Fruit fly (Drosophila melanogaster) whole organism, prepupa: ENCODE results near the gene nompC.

Experiments used
- Blimp-1 ChIP-seq: fragments of 200-800 bp; sonication (Bioruptor generic); optimal IDR thresholded peaks from 3 replicates; lab custom pipeline; 2017; ENCODE audit warnings: missing biosample characterization, missing genetic modification characterization, mild to moderate bottlenecking, moderate library complexity, missing genetic modification reagents
- CG4318 ChIP-seq: fragments of 200-800 bp; sonication (Bioruptor generic); optimal IDR thresholded peaks from 3 replicates; lab custom pipeline; 2017; ENCODE audit warnings: missing biosample characterization, mild to moderate bottlenecking, missing genetic modification characterization
- CG6163 ChIP-seq: fragments of 200-800 bp; sonication (Bioruptor generic); IDR thresholded peaks from 3 replicates; pipeline ENCODE4 v1.3.6; 2022; ENCODE audit warnings: missing biosample characterization, missing genetic modification characterization
- Sox15 ChIP-seq: fragments of 200-800 bp; sonication (Bioruptor generic); optimal IDR thresholded peaks from 3 replicates; lab custom pipeline; 2016; ENCODE audit warnings: missing biosample characterization, missing genetic modification characterization
- pdm3 ChIP-seq: fragments of 200-800 bp; sonication (Bioruptor generic); optimal IDR thresholded peaks from 3 replicates; lab custom pipeline; 2016; ENCODE audit warnings: missing biosample characterization, missing genetic modification characterization

- TF ChIP-seq Blimp-1 (GFP tag; lab: Kevin White, UChicago) (no peak), CG4318 (no peak), CG6163 (peak; percentile 53; the same call in 2 of the 3 replicates), Sox15 (no peak), pdm3 (GFP tag; lab: Kevin White, UChicago) (peak; percentile 20)
These were observed 40.3 kb downstream of the nompC start for dm6 chr2L:5386261-5386660.
